Worm (Caenorhabditis elegans) whole organism, L2 larva: Measurements from ENCODE around the gene bus-17.
A peak's percentile ranks its signal among the peaks of the same experiment; 100 is the strongest.

ENCODE experiments used
- C34F6.9 ChIP-seq: fragments of 150-350 bp; optimal IDR thresholded peaks from 2 replicates; lab custom pipeline; 2014; ENCODE audit warnings: missing biosample characterization, missing genetic modification characterization
- F13H6.1 ChIP-seq: sonication (generic microtip); optimal IDR thresholded peaks from 2 replicates; lab custom pipeline; 2016; ENCODE audit warnings: missing genetic modification characterization, missing compliant biosample characterization
- R02D3.7 ChIP-seq: fragments of 150-350 bp; optimal IDR thresholded peaks from 2 replicates; lab custom pipeline; 2014; ENCODE audit warnings: missing biosample characterization, missing genetic modification characterization
- Y55F3AM.14 ChIP-seq: fragments of 200-800 bp; sonication (Bioruptor generic); optimal IDR thresholded peaks from 2 replicates; lab custom pipeline; 2018; ENCODE audit warnings: mild to moderate bottlenecking, missing genetic modification characterization, missing compliant biosample characterization
- alr-1 ChIP-seq: fragments of 150-350 bp; optimal IDR thresholded peaks from 2 replicates; lab custom pipeline; 2014; ENCODE audit warnings: missing biosample characterization, missing genetic modification characterization
- blmp-1 ChIP-seq: sonication (generic microtip); optimal IDR thresholded peaks from 2 replicates; lab custom pipeline; 2017; ENCODE audit warnings: missing genetic modification characterization, mild to moderate bottlenecking, missing compliant biosample characterization, antibody characterized with exemption, moderate library complexity; ENCODE audit not compliant: insufficient read depth
- ceh-16 ChIP-seq: fragments of 150-350 bp; optimal IDR thresholded peaks from 2 replicates; lab custom pipeline; 2014; ENCODE audit warnings: missing biosample characterization, missing genetic modification characterization
- ceh-82 ChIP-seq: fragments of 150-350 bp; optimal IDR thresholded peaks from 2 replicates; lab custom pipeline; 2014; ENCODE audit warnings: missing biosample characterization, missing genetic modification characterization
- crh-2 ChIP-seq: sonication (generic microtip); optimal IDR thresholded peaks from 2 replicates; lab custom pipeline; 2017; ENCODE audit warnings: missing biosample characterization, missing genetic modification characterization
- dmd-4 ChIP-seq: sonication (generic microtip); optimal IDR thresholded peaks from 2 replicates; lab custom pipeline; 2017; ENCODE audit warnings: missing biosample characterization, missing genetic modification characterization
- egl-27 ChIP-seq: sonication (generic microtip); optimal IDR thresholded peaks from 3 replicates; lab custom pipeline; 2017; ENCODE audit warnings: missing biosample characterization, missing genetic modification reagents, missing genetic modification characterization
- fos-1 ChIP-seq: fragments of 150-350 bp; optimal IDR thresholded peaks from 2 replicates; lab custom pipeline; 2014; ENCODE audit warnings: missing biosample characterization, missing genetic modification characterization
- gmeb-1 ChIP-seq: fragments of 150-350 bp; optimal IDR thresholded peaks from 2 replicates; lab custom pipeline; 2014; ENCODE audit warnings: missing biosample characterization, missing genetic modification characterization
- lin-11 ChIP-seq: fragments of 150-350 bp; sonication (generic microtip); optimal IDR thresholded peaks from 2 replicates; lab custom pipeline; 2014; ENCODE audit warnings: missing biosample characterization, missing genetic modification characterization, inconsistent platforms, mixed read lengths
- lin-13 ChIP-seq: fragments of 150-350 bp; optimal IDR thresholded peaks from 2 replicates; lab custom pipeline; 2014; ENCODE audit warnings: missing biosample characterization, missing genetic modification reagents, missing genetic modification characterization
- lsy-2 ChIP-seq, 2 experiments: fragments of 150-350 bp in 1 of 2; sonication (generic microtip) in 1 of 2; optimal IDR thresholded peaks; 2 replicates each; lab custom pipeline; 2014 to 2017; ENCODE audit warnings: missing biosample characterization in 2 of 2, missing genetic modification characterization in 2 of 2
- mab-5 ChIP-seq: fragments of 150-350 bp; optimal IDR thresholded peaks from 2 replicates; lab custom pipeline; 2014; ENCODE audit warnings: missing biosample characterization, missing genetic modification characterization
- mbf-1 ChIP-seq: sonication (generic microtip); optimal IDR thresholded peaks from 2 replicates; lab custom pipeline; 2017; ENCODE audit warnings: missing biosample characterization, missing genetic modification characterization
- mdl-1 ChIP-seq, 2 experiments: fragments of 150-350 bp in 1 of 2; sonication (generic microtip) in 1 of 2; optimal IDR thresholded peaks; 2 replicates each; lab custom pipeline; 2017; ENCODE audit warnings: missing biosample characterization in 2 of 2, missing genetic modification characterization in 2 of 2
- nhr-10 ChIP-seq: sonication (generic microtip); optimal IDR thresholded peaks from 2 replicates; lab custom pipeline; 2017; ENCODE audit warnings: missing biosample characterization, missing genetic modification characterization
- nhr-11 ChIP-seq: fragments of 150-350 bp; optimal IDR thresholded peaks from 2 replicates; lab custom pipeline; 2014; ENCODE audit warnings: missing biosample characterization, missing genetic modification characterization
- nhr-12 ChIP-seq: fragments of 150-350 bp; optimal IDR thresholded peaks from 2 replicates; lab custom pipeline; 2014; ENCODE audit warnings: missing biosample characterization, missing genetic modification characterization
- nhr-129 ChIP-seq: fragments of 150-350 bp; optimal IDR thresholded peaks from 2 replicates; lab custom pipeline; 2014; ENCODE audit warnings: missing biosample characterization, missing genetic modification characterization
- nhr-21 ChIP-seq: fragments of 150-350 bp; optimal IDR thresholded peaks from 2 replicates; lab custom pipeline; 2014; ENCODE audit warnings: missing biosample characterization, missing genetic modification characterization
- nhr-23 ChIP-seq: fragments of 150-350 bp; optimal IDR thresholded peaks from 2 replicates; lab custom pipeline; 2014; ENCODE audit warnings: missing biosample characterization, missing genetic modification reagents, missing genetic modification characterization
- nhr-6 ChIP-seq: fragments of 150-350 bp; optimal IDR thresholded peaks from 2 replicates; lab custom pipeline; 2014; ENCODE audit warnings: missing biosample characterization, missing genetic modification characterization
- nhr-77 ChIP-seq: fragments of 150-350 bp; optimal IDR thresholded peaks from 2 replicates; lab custom pipeline; 2014; ENCODE audit warnings: missing biosample characterization, missing genetic modification characterization
- peb-1 ChIP-seq: fragments of 150-350 bp; optimal IDR thresholded peaks from 2 replicates; lab custom pipeline; 2014; ENCODE audit warnings: missing biosample characterization, missing genetic modification characterization
- skn-1 ChIP-seq: sonication (generic microtip); optimal IDR thresholded peaks from 2 replicates; lab custom pipeline; 2017; ENCODE audit warnings: missing biosample characterization, missing genetic modification characterization
- sma-3 ChIP-seq: sonication (generic microtip); optimal IDR thresholded peaks from 2 replicates; lab custom pipeline; 2016; ENCODE audit warnings: missing genetic modification reagents, missing genetic modification characterization, missing compliant biosample characterization
- sma-9 ChIP-seq, 2 experiments: fragments of 150-350 bp in 1 of 2; sonication (generic microtip) in 1 of 2; optimal IDR thresholded peaks; 2 replicates each; lab custom pipeline; 2014 to 2016; ENCODE audit warnings: missing genetic modification characterization in 2 of 2, mild to moderate bottlenecking in 1 of 2, missing biosample characterization in 1 of 2, missing compliant biosample characterization in 1 of 2, missing genetic modification reagents in 1 of 2, moderate library complexity in 1 of 2
- snpc-4 ChIP-seq: fragments of 150-350 bp; optimal IDR thresholded peaks from 2 replicates; lab custom pipeline; 2014; ENCODE audit warnings: missing biosample characterization, missing genetic modification characterization
- unc-39 ChIP-seq: fragments of 150-350 bp; optimal IDR thresholded peaks from 2 replicates; lab custom pipeline; 2014; ENCODE audit warnings: missing biosample characterization, missing genetic modification characterization
- unc-55 ChIP-seq: fragments of 150-350 bp; sonication (generic microtip); optimal IDR thresholded peaks from 3 replicates; lab custom pipeline; 2014; ENCODE audit warnings: missing biosample characterization, missing genetic modification reagents, missing genetic modification characterization
- zag-1 ChIP-seq: fragments of 150-350 bp; optimal IDR thresholded peaks from 2 replicates; lab custom pipeline; 2014; ENCODE audit warnings: missing biosample characterization, missing genetic modification characterization
- ztf-11 ChIP-seq: sonication (generic microtip); optimal IDR thresholded peaks from 2 replicates; lab custom pipeline; 2017; ENCODE audit warnings: missing biosample characterization, missing genetic modification characterization
- ztf-4 ChIP-seq: fragments of 150-350 bp; optimal IDR thresholded peaks from 2 replicates; lab custom pipeline; 2014; ENCODE audit warnings: missing biosample characterization, missing genetic modification characterization

The bus-17 gene

ce11 chrX:15747814-15748213 lies 18.3 kb downstream of the bus-17 start:
- TF ChIP-seq nhr-21 (tag; lab: Kevin White, UChicago) = peak; percentile 33
- TF ChIP-seq ztf-4 (tag; lab: Kevin White, UChicago) = no peak

ce11 chrX:15746705-15747104 lies 19.4 kb downstream of the bus-17 start, which contains the start of gene srxa-9:
Gene srxa-9, plus strand, starts transcription at chrX:15747005.
- TF ChIP-seq nhr-21 (tag; lab: Kevin White, UChicago) (no peak), fos-1 (tag; lab: Kevin White, UChicago) (no peak), nhr-11 (tag; lab: Kevin White, UChicago) (no peak), mbf-1 (tag; lab: Kevin White, UChicago) (no peak), ztf-11 (tag; lab: Kevin White, UChicago) (no peak), skn-1 (no peak), zag-1 (tag; lab: Kevin White, UChicago) (no peak), mab-5 (tag; lab: Kevin White, UChicago) (no peak), egl-27 (tag; lab: Kevin White, UChicago) (no peak), unc-39 (tag; lab: Kevin White, UChicago) (no peak)

- no peak for TF ChIP-seq mbf-1 (tag; lab: Kevin White, UChicago)
- TF ChIP-seq sma-9 (GFP tag; optimal IDR thresholded peaks at IDR 0.05; lab: Kevin White, UChicago) = no peak
- no peak for TF ChIP-seq sma-9 (tag; optimal IDR thresholded peaks at IDR 0.05; lab: Kevin White, UChicago)
- TF ChIP-seq crh-2 (tag; lab: Kevin White, UChicago) = no peak
- TF ChIP-seq R02D3.7 (tag; lab: Kevin White, UChicago) = no peak
- no peak for TF ChIP-seq sma-3 (GFP tag; lab: Kevin White, UChicago)
- no peak for TF ChIP-seq nhr-12 (tag; lab: Kevin White, UChicago)
- TF ChIP-seq nhr-11 (tag; lab: Kevin White, UChicago) = no peak
Observed at ce11 chrX:15742310-15742709, 23.8 kb downstream of the bus-17 start, which contains the start of gene nhr-255. Gene nhr-255, plus strand, starts transcription at chrX:15742610.

ce11 chrX:15741852-15742251 lies 24.3 kb downstream of the bus-17 start:
- TF ChIP-seq dmd-4 (tag; lab: Kevin White, UChicago) (no peak), fos-1 (tag; lab: Kevin White, UChicago) (peak; percentile 43), nhr-77 (no peak), nhr-6 (tag; lab: Kevin White, UChicago) (no peak), skn-1 (no peak), egl-27 (tag; lab: Kevin White, UChicago) (no peak), gmeb-1 (tag; lab: Kevin White, UChicago) (peak; percentile 57), C34F6.9 (tag; lab: Kevin White, UChicago) (peak; percentile 13), lin-11 (tag; lab: Kevin White, UChicago) (peak; percentile 57), nhr-129 (tag; lab: Kevin White, UChicago) (peak; percentile 84), ceh-82 (no peak), lin-13 (peak; percentile 52), alr-1 (tag; lab: Kevin White, UChicago) (no peak), mab-5 (tag; lab: Kevin White, UChicago) (no peak), sma-3 (GFP tag; lab: Kevin White, UChicago) (peak; percentile 39), F13H6.1 (tag; lab: Kevin White, UChicago) (peak; percentile 41), ztf-11 (tag; lab: Kevin White, UChicago) (no peak), zag-1 (tag; lab: Kevin White, UChicago) (peak; percentile 2), sma-9 (GFP tag; optimal IDR thresholded peaks at IDR 0.05; lab: Kevin White, UChicago) (peak; percentile 53), sma-9 (tag; optimal IDR thresholded peaks at IDR 0.05; lab: Kevin White, UChicago) (no peak), ceh-16 (peak; percentile 8), mdl-1 (tag; optimal IDR thresholded peaks at IDR 0.05; lab: Kevin White, UChicago) (peak in 1 of 2 experiments; percentile 33), crh-2 (tag; lab: Kevin White, UChicago) (peak; percentile 59), lsy-2 (tag; optimal IDR thresholded peaks at IDR 0.05; lab: Kevin White, UChicago) (peak; percentile 33 to 59), nhr-10 (tag; lab: Kevin White, UChicago) (no peak), unc-55 (GFP tag; lab: Kevin White, UChicago) (peak; percentile 63), Y55F3AM.14 (peak; percentile 41), mbf-1 (tag; lab: Kevin White, UChicago) (no peak), unc-39 (tag; lab: Kevin White, UChicago) (no peak), blmp-1 (tag; lab: Kevin White, UChicago) (no peak), nhr-12 (tag; lab: Kevin White, UChicago) (no peak), nhr-23 (no peak), snpc-4 (tag; lab: Kevin White, UChicago) (peak; percentile 49), peb-1 (tag; lab: Kevin White, UChicago) (no peak), nhr-21 (tag; lab: Kevin White, UChicago) (no peak)
